Worm (Caenorhabditis elegans): ENCODE measurements around the gene T03F6.4.

DNA sequence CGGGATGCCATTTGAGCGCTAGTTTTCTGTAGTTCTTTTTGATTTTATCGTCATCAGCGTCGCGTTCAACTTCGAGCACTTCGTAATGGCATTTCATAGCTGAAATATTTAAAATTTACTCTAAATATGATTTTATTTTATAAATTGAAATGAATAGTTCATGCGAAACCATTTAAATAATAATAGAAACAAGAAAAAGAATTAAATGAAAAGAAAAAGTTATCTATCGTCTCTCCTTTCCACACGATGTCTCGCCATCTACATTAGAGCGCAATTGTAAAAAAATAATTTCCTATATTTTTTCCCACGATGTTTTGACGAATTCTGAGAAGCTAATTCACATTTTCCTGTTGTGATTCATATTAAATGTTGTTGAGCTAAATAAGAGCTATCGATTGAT, 7.3 kb downstream of the T03F6.4 start, which contains the start of gene dnj-17:
- TF ChIP-seq nhr-76 (tag; optimal IDR thresholded peaks at IDR 0.05) (no peak), unc-39 (tag; optimal IDR thresholded peaks at IDR 0.05) (no peak), pha-4 (tag; optimal IDR thresholded peaks at IDR 0.05) (no peak), nhr-12 (tag; optimal IDR thresholded peaks at IDR 0.05) (no peak), nhr-28 (tag; optimal IDR thresholded peaks at IDR 0.05) (no peak), fkh-2 (tag; optimal IDR thresholded peaks at IDR 0.05) (no peak), skn-1 (tag; optimal IDR thresholded peaks at IDR 0.05) (no peak), elt-3 (tag; optimal IDR thresholded peaks at IDR 0.05) (no peak), egl-27 (tag; optimal IDR thresholded peaks at IDR 0.05) (no peak), mdl-1 (tag; optimal IDR thresholded peaks at IDR 0.05) (no peak), daf-12 (tag; optimal IDR thresholded peaks at IDR 0.05) (no peak)
